Fruit fly (Drosophila melanogaster) whole organism, wandering third instar larva: ENCODE results near the gene yellow-b.

Source experiments
- Abd-B ChIP-seq: fragments of >200 bp; optimal IDR thresholded peaks from 2 replicates; lab custom pipeline; 2017; ENCODE audit warnings: missing biosample characterization, missing genetic modification characterization
- CG9705 ChIP-seq: fragments of 200-800 bp; sonication (Bioruptor generic); optimal IDR thresholded peaks from 2 replicates; lab custom pipeline; 2018; ENCODE audit warnings: missing biosample characterization, mild to moderate bottlenecking, missing genetic modification characterization
- Dfd ChIP-seq: fragments of >200 bp; optimal IDR thresholded peaks from 2 replicates; lab custom pipeline; 2017; ENCODE audit warnings: missing biosample characterization, missing genetic modification characterization
- Dif ChIP-seq: fragments of 200-275, 200-300 bp; sonication (Bioruptor generic); optimal IDR thresholded peaks from 2 replicates; lab custom pipeline; 2018; ENCODE audit warnings: missing biosample characterization, missing genetic modification characterization; ENCODE audit not compliant: partially characterized antibody
- GATAd ChIP-seq: sonication (Bioruptor generic); optimal IDR thresholded peaks from 2 replicates; lab custom pipeline; 2016; ENCODE audit warnings: missing biosample characterization, missing genetic modification characterization
- HLH106 ChIP-seq: fragments of 200-800 bp; optimal IDR thresholded peaks from 3 replicates; lab custom pipeline; 2019; ENCODE audit warnings: missing biosample characterization, mild to moderate bottlenecking, missing genetic modification characterization, moderate library complexity
- Hnf4 ChIP-seq: fragments of 200-800 bp; sonication (Bioruptor generic); optimal IDR thresholded peaks from 2 replicates; lab custom pipeline; 2016; ENCODE audit warnings: missing biosample characterization, mild to moderate bottlenecking, missing genetic modification characterization
- Hr83 ChIP-seq: fragments of 200-300 bp; sonication (Bioruptor generic); optimal IDR thresholded peaks from 2 replicates; lab custom pipeline; 2016; ENCODE audit warnings: missing biosample characterization, mild to moderate bottlenecking, missing genetic modification characterization, moderate library complexity; ENCODE audit not compliant: poor library complexity, severe bottlenecking
- Jra ChIP-seq: sonication (Bioruptor generic); optimal IDR thresholded peaks from 2 replicates; lab custom pipeline; 2016; ENCODE audit warnings: missing biosample characterization, missing genetic modification characterization
- Mio ChIP-seq: sonication (Bioruptor generic); optimal IDR thresholded peaks from 2 replicates; lab custom pipeline; 2016; ENCODE audit warnings: missing biosample characterization, missing genetic modification characterization
- Myc ChIP-seq: fragments of >200 bp; optimal IDR thresholded peaks from 2 replicates; lab custom pipeline; 2017
- N ChIP-seq: fragments of >200 bp; optimal IDR thresholded peaks from 2 replicates; lab custom pipeline; 2018; ENCODE audit warnings: missing biosample characterization, missing external identifiers, missing genetic modification characterization
- OdsH ChIP-seq: fragments of 200-800 bp; sonication (Bioruptor generic); optimal IDR thresholded peaks from 2 replicates; lab custom pipeline; 2016; ENCODE audit warnings: missing biosample characterization, mild to moderate bottlenecking, missing genetic modification characterization
- Rel ChIP-seq, 2 experiments: fragments of 200-800 bp; sonication (Bioruptor generic) in 1 of 2; optimal IDR thresholded peaks; 2 replicates in 1 of 2; 3 replicates in 1 of 2; lab custom pipeline; 2016 to 2019; ENCODE audit warnings: mild to moderate bottlenecking in 2 of 2, missing biosample characterization in 2 of 2, missing genetic modification characterization in 2 of 2, moderate library complexity in 1 of 2
- Sp1 ChIP-seq: fragments of 200-800 bp; sonication (Bioruptor generic); optimal IDR thresholded peaks from 3 replicates; lab custom pipeline; 2019; ENCODE audit warnings: missing biosample characterization, mild to moderate bottlenecking, missing genetic modification characterization, moderate library complexity
- Vsx2 ChIP-seq: fragments of 200-300, 225-300 bp; sonication (Bioruptor generic); optimal IDR thresholded peaks from 2 replicates; lab custom pipeline; 2018; ENCODE audit warnings: missing biosample characterization, missing genetic modification characterization; ENCODE audit not compliant: partially characterized antibody
- br ChIP-seq: fragments of 200-800 bp; sonication (Bioruptor generic); optimal IDR thresholded peaks from 2 replicates; lab custom pipeline; 2016; ENCODE audit warnings: missing biosample characterization, missing genetic modification characterization
- brk ChIP-seq: fragments of 200-800 bp; sonication (Bioruptor generic); optimal IDR thresholded peaks from 2 replicates; lab custom pipeline; 2016; ENCODE audit warnings: missing biosample characterization, mild to moderate bottlenecking, missing genetic modification characterization
- dl ChIP-seq, 2 experiments: fragments of 175-275, 200-275 bp in 1 of 2; fragments of 200-275 bp in 1 of 2; sonication (Bioruptor generic); optimal IDR thresholded peaks; lab custom pipeline; 2018; ENCODE audit warnings: mild to moderate bottlenecking in 2 of 2, missing biosample characterization in 2 of 2, missing genetic modification characterization in 2 of 2, moderate library complexity in 2 of 2; ENCODE audit not compliant: partially characterized antibody in 2 of 2, insufficient read depth in 1 of 2
- dmrt93B ChIP-seq: fragments of 200-800 bp; sonication (Bioruptor generic); optimal IDR thresholded peaks from 2 replicates; lab custom pipeline; 2018; ENCODE audit warnings: missing biosample characterization, mild to moderate bottlenecking, missing genetic modification characterization
- dsf ChIP-seq: sonication (Bioruptor generic); optimal IDR thresholded peaks from 2 replicates; lab custom pipeline; 2016; ENCODE audit warnings: missing biosample characterization, missing genetic modification characterization, borderline replicate concordance
- ey ChIP-seq: fragments of 200-800 bp; sonication (Bioruptor generic); optimal IDR thresholded peaks from 2 replicates; lab custom pipeline; 2016; ENCODE audit warnings: missing biosample characterization, missing genetic modification characterization
- foxo ChIP-seq, 2 experiments: fragments of 200-800 bp; sonication (Bioruptor generic); optimal IDR thresholded peaks; 2 replicates in 1 of 2; 3 replicates in 1 of 2; lab custom pipeline; 2016 to 2017; ENCODE audit warnings: missing biosample characterization in 2 of 2, missing genetic modification characterization in 2 of 2
- fru ChIP-seq: fragments of 200-800 bp; sonication (Bioruptor generic); optimal IDR thresholded peaks from 3 replicates; lab custom pipeline; 2016; ENCODE audit warnings: missing biosample characterization, mild to moderate bottlenecking, missing genetic modification characterization
- h ChIP-seq: fragments of 200-800 bp; sonication (Bioruptor generic); optimal IDR thresholded peaks from 3 replicates; lab custom pipeline; 2016; ENCODE audit warnings: missing biosample characterization, mild to moderate bottlenecking, missing genetic modification characterization
- jim ChIP-seq: fragments of 175-275, 200-325 bp; sonication (Bioruptor generic); optimal IDR thresholded peaks from 2 replicates; lab custom pipeline; 2016; ENCODE audit warnings: missing biosample characterization, mild to moderate bottlenecking, missing genetic modification characterization
- lola ChIP-seq: fragments of >200 bp; optimal IDR thresholded peaks from 2 replicates; lab custom pipeline; 2017; ENCODE audit warnings: missing biosample characterization, missing genetic modification characterization
- pan ChIP-seq: fragments of >200 bp; optimal IDR thresholded peaks from 2 replicates; lab custom pipeline; 2017
- psq ChIP-seq: fragments of 200-800 bp; sonication (Bioruptor generic); optimal IDR thresholded peaks from 3 replicates; lab custom pipeline; 2017; ENCODE audit warnings: missing biosample characterization, mild to moderate bottlenecking, missing genetic modification characterization, moderate library complexity
- rgr ChIP-seq: fragments of 200-800 bp; sonication (Bioruptor generic); optimal IDR thresholded peaks from 3 replicates; lab custom pipeline; 2016; ENCODE audit warnings: missing biosample characterization, mild to moderate bottlenecking, missing genetic modification characterization
- sage ChIP-seq: fragments of 200-800 bp; sonication (Bioruptor generic); optimal IDR thresholded peaks from 2 replicates; lab custom pipeline; 2016; ENCODE audit warnings: missing biosample characterization, mild to moderate bottlenecking, missing genetic modification characterization
- sv ChIP-seq: fragments of 200-800 bp; sonication (Bioruptor generic); optimal IDR thresholded peaks from 3 replicates; lab custom pipeline; 2016; ENCODE audit warnings: missing biosample characterization, missing genetic modification characterization
- tai ChIP-seq: sonication (Bioruptor generic); optimal IDR thresholded peaks from 2 replicates; lab custom pipeline; 2016; ENCODE audit warnings: missing biosample characterization, missing genetic modification characterization
- usp ChIP-seq: fragments of >200 bp; optimal IDR thresholded peaks from 2 replicates; lab custom pipeline; 2017; ENCODE audit warnings: missing biosample characterization, missing genetic modification characterization
- woc ChIP-seq: sonication (Bioruptor generic); optimal IDR thresholded peaks from 2 replicates; lab custom pipeline; 2016; ENCODE audit warnings: missing biosample characterization, mild to moderate bottlenecking, missing genetic modification characterization

Gene yellow-b

DNA sequence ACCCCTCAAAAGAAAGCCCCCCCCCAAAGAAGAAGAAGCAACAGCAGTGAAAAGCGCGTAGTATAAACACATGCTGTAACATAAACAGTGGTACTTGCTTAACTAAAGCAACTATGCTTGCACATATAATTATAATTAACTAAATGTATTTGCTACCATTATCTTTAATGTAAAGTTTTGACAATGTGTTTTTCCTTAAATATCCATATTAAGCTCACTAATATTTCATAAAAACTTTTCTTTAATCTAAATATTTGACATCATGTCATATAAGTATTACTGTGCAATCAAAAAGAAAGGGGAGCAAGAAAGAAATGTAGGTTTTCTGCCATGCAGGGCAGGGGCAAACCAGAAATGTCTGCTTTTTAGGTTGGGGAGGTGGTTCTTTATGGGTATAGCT, 37.4 kb upstream of the yellow-b start:
- TF ChIP-seq fru (no peak), Jra (GFP tag; lab: Kevin White, UChicago) (no peak), usp (no peak), Mio (GFP tag; lab: Kevin White, UChicago) (no peak), pan (lab: Kevin White, UChicago) (no peak), Hr83 (no peak), dmrt93B (GFP tag; lab: Kevin White, UChicago) (no peak), jim (GFP tag; lab: Kevin White, UChicago) (no peak), psq (GFP tag; lab: Kevin White, UChicago) (no peak), Dif (GFP tag; lab: Kevin White, UChicago) (no peak), N (GFP tag; lab: Kevin White, UChicago) (no peak)

DNA sequence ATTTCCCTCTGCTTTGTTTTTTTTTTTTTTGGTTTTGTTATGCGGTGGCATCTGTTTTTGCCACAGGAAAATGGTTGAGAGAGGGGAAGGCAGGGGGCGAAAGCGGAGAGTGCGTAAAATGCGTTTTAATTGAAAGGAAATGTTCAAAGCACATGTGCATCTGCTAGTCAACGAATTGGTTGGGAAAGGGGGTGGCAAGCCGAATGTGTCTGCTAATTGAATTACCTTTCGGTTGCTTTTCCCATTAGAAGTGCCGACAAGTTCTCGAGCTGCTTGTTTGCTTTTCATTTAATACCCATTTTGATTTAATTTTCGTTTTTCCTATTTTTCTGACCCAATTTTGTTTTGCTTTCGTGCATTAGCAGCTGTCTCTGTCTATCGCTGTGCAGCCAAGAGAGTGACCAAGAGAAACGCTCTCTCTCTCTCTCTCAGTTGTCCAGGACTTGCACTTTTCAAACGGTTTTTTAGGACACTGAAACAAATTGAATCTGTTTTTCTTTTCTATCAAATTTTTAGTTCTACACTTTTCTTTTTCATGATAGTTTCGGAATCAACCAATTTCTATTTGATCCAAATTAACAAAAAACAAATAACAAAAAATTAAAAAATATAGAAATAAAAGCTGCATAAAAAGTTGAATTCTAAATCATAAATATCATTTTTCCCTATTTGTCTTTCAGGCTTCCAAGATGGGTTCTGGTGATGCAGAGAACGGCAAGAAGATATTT, 35.5 kb upstream of the yellow-b start:
- no peak for TF ChIP-seq woc
- no peak for TF ChIP-seq OdsH (GFP tag; lab: Kevin White, UChicago)
- TF ChIP-seq lola (GFP tag; lab: Kevin White, UChicago) = no peak
- no peak for TF ChIP-seq Myc (lab: Kevin White, UChicago)
- TF ChIP-seq dsf (GFP tag; lab: Kevin White, UChicago) = no peak
- TF ChIP-seq Dfd (GFP tag; lab: Kevin White, UChicago) = no peak
- no peak for TF ChIP-seq N (GFP tag; lab: Kevin White, UChicago)
- no peak for TF ChIP-seq br (GFP tag; lab: Kevin White, UChicago)

DNA sequence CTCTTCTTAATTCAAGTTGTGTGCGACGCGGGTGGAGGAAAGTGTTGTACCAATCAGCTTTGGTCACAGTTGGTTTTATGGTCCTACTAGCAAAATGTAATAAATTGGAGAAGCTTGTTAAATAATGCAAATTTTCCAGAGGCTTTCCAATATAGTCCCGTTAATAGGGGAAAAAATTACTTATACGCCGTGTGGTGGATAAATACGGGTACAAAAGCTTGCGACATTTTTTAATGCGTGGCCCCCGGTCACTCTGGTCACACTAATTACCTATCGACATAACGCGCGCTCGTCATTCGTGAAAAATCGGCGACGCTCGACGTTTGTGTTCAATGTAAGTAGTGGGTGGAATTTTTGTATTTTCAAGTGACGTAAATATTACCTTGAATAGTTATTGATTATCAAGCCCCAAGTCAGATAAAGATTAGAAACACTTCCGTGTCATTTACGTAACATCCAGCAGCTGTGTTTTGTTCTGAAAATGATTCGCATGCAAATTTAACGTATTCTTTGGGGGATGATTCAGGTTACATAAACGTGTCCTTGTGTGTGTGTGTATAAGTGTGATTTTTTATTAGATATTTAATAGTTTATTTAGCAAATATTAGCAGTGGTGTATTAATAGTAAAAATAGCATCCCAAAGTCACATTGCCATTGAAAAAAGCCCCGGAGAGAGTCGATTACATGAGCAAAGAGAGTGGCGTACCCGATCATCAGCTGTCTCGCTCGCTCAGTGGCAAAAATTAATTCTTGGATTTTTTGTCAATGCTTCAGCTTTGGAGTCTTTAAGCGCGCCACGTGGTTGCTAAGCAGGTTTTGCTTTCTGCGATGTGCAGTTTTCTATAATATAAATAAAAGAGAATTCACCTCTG, 34.3 kb upstream of the yellow-b start, which contains the start of gene Cyt-c-p:
TSS of gene Cyt-c-p (plus strand) at position 290 of the 873 bp plus-strand sequence.
- TF ChIP-seq Jra (GFP tag; lab: Kevin White, UChicago) (no peak), h (no peak), Hr83 (peak; percentile 28), rgr (GFP tag; lab: Kevin White, UChicago) (peak; percentile 19), br (GFP tag; lab: Kevin White, UChicago) (no peak), woc (no peak), ey (GFP tag; lab: Kevin White, UChicago) (no peak), fru (no peak), dl (GFP tag; optimal IDR thresholded peaks at IDR 0.05; lab: Kevin White, UChicago; ENCODE audit: insufficient read depth in 1 of 2, partially characterized antibody in 2 of 2) (no peak), Dif (GFP tag; lab: Kevin White, UChicago) (peak; percentile 0), Rel (GFP tag; optimal IDR thresholded peaks at IDR 0.05; lab: Kevin White, UChicago) (no peak), Rel (tag; optimal IDR thresholded peaks at IDR 0.05; lab: Kevin White, UChicago) (peak; percentile 83), brk (GFP tag; lab: Kevin White, UChicago) (no peak), Abd-B (no peak), sage (GFP tag; lab: Kevin White, UChicago) (no peak), pan (lab: Kevin White, UChicago) (no peak), Myc (lab: Kevin White, UChicago) (peak; percentile 19), foxo (GFP tag; optimal IDR thresholded peaks at IDR 0.05; lab: Kevin White, UChicago) (peak in 1 of 2 experiments; percentile 28), jim (GFP tag; lab: Kevin White, UChicago) (no peak), tai (GFP tag; lab: Kevin White, UChicago) (no peak), sv (GFP tag; lab: Kevin White, UChicago) (no peak), GATAd (GFP tag; lab: Kevin White, UChicago) (no peak), N (GFP tag; lab: Kevin White, UChicago) (no peak), Dfd (GFP tag; lab: Kevin White, UChicago) (no peak), lola (GFP tag; lab: Kevin White, UChicago) (no peak), HLH106 (tag; lab: Kevin White, UChicago) (peak; percentile 13), Vsx2 (GFP tag; lab: Kevin White, UChicago) (no peak), psq (GFP tag; lab: Kevin White, UChicago) (no peak), dmrt93B (GFP tag; lab: Kevin White, UChicago) (no peak), CG9705 (GFP tag; lab: Kevin White, UChicago) (no peak), OdsH (GFP tag; lab: Kevin White, UChicago) (peak; percentile 19), dsf (GFP tag; lab: Kevin White, UChicago) (no peak), Mio (GFP tag; lab: Kevin White, UChicago) (no peak), Sp1 (GFP tag; lab: Kevin White, UChicago) (no peak), Hnf4 (GFP tag; lab: Kevin White, UChicago) (no peak)
